Worm (Caenorhabditis elegans) whole organism, young adult: ENCODE results near the gene W04E12.4.

Source experiments
- B0035.1 ChIP-seq: sonication (generic microtip); optimal IDR thresholded peaks from 2 replicates; lab custom pipeline; 2016; ENCODE audit warnings: missing genetic modification characterization, mild to moderate bottlenecking, missing compliant biosample characterization, missing genotype, missing genetic modification reagents
- F23B12.7 ChIP-seq: sonication (generic microtip); optimal IDR thresholded peaks from 2 replicates; lab custom pipeline; 2017; ENCODE audit warnings: missing genetic modification characterization, mild to moderate bottlenecking, missing compliant biosample characterization, antibody characterized with exemption, moderate library complexity; ENCODE audit not compliant: insufficient read depth
- F57C9.4 ChIP-seq: sonication (generic microtip); optimal IDR thresholded peaks from 2 replicates; lab custom pipeline; 2017; ENCODE audit warnings: mild to moderate bottlenecking, missing genetic modification characterization, missing compliant biosample characterization
- K11D2.4 ChIP-seq: fragments of 200-800 bp; sonication (Bioruptor generic); IDR thresholded peaks from 2 replicates; pipeline ENCODE4 v1.3.6; 2022; ENCODE audit warnings: missing genetic modification reagents, missing genetic modification characterization, missing compliant biosample characterization
- T26A5.8 ChIP-seq: sonication (generic microtip); optimal IDR thresholded peaks from 2 replicates; lab custom pipeline; 2016; ENCODE audit warnings: missing genetic modification characterization, missing compliant biosample characterization
- Y56A3A.18 ChIP-seq: fragments of 200-800 bp; sonication (Bioruptor generic); IDR thresholded peaks from 2 replicates; pipeline ENCODE4 v1.3.6; 2022; ENCODE audit warnings: missing genetic modification reagents, missing genetic modification characterization, missing compliant biosample characterization
- athp-1 ChIP-seq: sonication (generic microtip); optimal IDR thresholded peaks from 2 replicates; lab custom pipeline; 2017; ENCODE audit warnings: mild to moderate bottlenecking, missing genetic modification characterization, missing compliant biosample characterization
- attf-5 ChIP-seq: fragments of 200-800 bp; sonication (Bioruptor generic); optimal IDR thresholded peaks from 2 replicates; lab custom pipeline; 2018; ENCODE audit warnings: mild to moderate bottlenecking, missing genetic modification characterization, missing compliant biosample characterization
- ccch-3 ChIP-seq: fragments of 200-800 bp; sonication (Bioruptor generic); optimal IDR thresholded peaks from 2 replicates; lab custom pipeline; 2018; ENCODE audit warnings: mild to moderate bottlenecking, missing genetic modification characterization, missing compliant biosample characterization
- ceh-100 ChIP-seq: fragments of 200-800 bp; sonication (Bioruptor generic); IDR thresholded peaks from 2 replicates; pipeline ENCODE4 v1.3.6; 2022; ENCODE audit warnings: missing genetic modification reagents, missing genetic modification characterization, missing compliant biosample characterization
- ceh-79 ChIP-seq: sonication (generic microtip); optimal IDR thresholded peaks from 2 replicates; lab custom pipeline; 2017; ENCODE audit warnings: mild to moderate bottlenecking, missing genetic modification characterization, missing compliant biosample characterization
- ceh-91 ChIP-seq: fragments of 200-800 bp; sonication (Bioruptor generic); IDR thresholded peaks from 2 replicates; pipeline ENCODE4 v1.3.6; 2022; ENCODE audit warnings: missing genetic modification reagents, missing genetic modification characterization, missing compliant biosample characterization
- chd-7 ChIP-seq: sonication (generic microtip); optimal IDR thresholded peaks from 2 replicates; lab custom pipeline; 2016; ENCODE audit warnings: mild to moderate bottlenecking, missing genetic modification characterization, moderate library complexity, missing compliant biosample characterization
- dox-1 ChIP-seq: fragments of 200-800 bp; sonication (Bioruptor generic); IDR thresholded peaks from 2 replicates; pipeline ENCODE4 v1.3.6; 2022; ENCODE audit warnings: missing genetic modification reagents, missing genetic modification characterization, missing compliant biosample characterization
- efl-1 ChIP-seq: fragments of 150-350 bp; optimal IDR thresholded peaks from 2 replicates; lab custom pipeline; 2014; ENCODE audit warnings: missing biosample characterization, missing genetic modification reagents, missing genetic modification characterization
- egl-18 ChIP-seq: fragments of 200-800 bp; sonication (Bioruptor generic); IDR thresholded peaks from 2 replicates; pipeline ENCODE4 v1.3.6; 2022; ENCODE audit warnings: missing genetic modification reagents, missing genetic modification characterization, missing compliant biosample characterization
- egl-44 ChIP-seq: fragments of 200-800 bp; sonication (Bioruptor generic); IDR thresholded peaks from 2 replicates; pipeline ENCODE4 v1.3.6; 2022; ENCODE audit warnings: missing genetic modification reagents, missing genetic modification characterization, missing compliant biosample characterization
- egrh-3 ChIP-seq: fragments of 200-800 bp; sonication (Bioruptor generic); IDR thresholded peaks from 2 replicates; pipeline ENCODE4 v1.3.6; 2022; ENCODE audit warnings: missing genetic modification reagents, missing genetic modification characterization, missing compliant biosample characterization
- hsf-1 ChIP-seq: fragments of 200-800 bp; sonication (Bioruptor generic); IDR thresholded peaks from 2 replicates; pipeline ENCODE4 v1.3.6; 2022; ENCODE audit warnings: missing genetic modification reagents, missing genetic modification characterization, missing compliant biosample characterization
- lin-35 ChIP-seq, 3 experiments: fragments of 150-350 bp in 2 of 3; sonication (generic microtip) in 1 of 3; optimal IDR thresholded peaks; 2 replicates each; lab custom pipeline; 2014 to 2018; ENCODE audit warnings: missing biosample characterization in 3 of 3, missing genetic modification characterization in 3 of 3, missing genetic modification reagents in 3 of 3
- lsy-27 ChIP-seq: sonication (generic microtip); optimal IDR thresholded peaks from 2 replicates; lab custom pipeline; 2017; ENCODE audit warnings: missing genetic modification characterization, mild to moderate bottlenecking, missing compliant biosample characterization, antibody characterized with exemption, missing genotype, borderline replicate concordance; ENCODE audit not compliant: insufficient read depth
- madf-3 ChIP-seq: fragments of 200-800 bp; sonication (Bioruptor generic); IDR thresholded peaks from 2 replicates; pipeline ENCODE4 v1.3.6; 2022; ENCODE audit warnings: missing genetic modification reagents, missing genetic modification characterization, missing compliant biosample characterization
- madf-8 ChIP-seq: fragments of 200-800 bp; sonication (Bioruptor generic); conservative IDR thresholded peaks from 2 replicates; pipeline ENCODE4 v1.3.6; 2022; ENCODE audit warnings: missing genetic modification reagents, missing genetic modification characterization, missing compliant biosample characterization
- mel-28 ChIP-seq: sonication (generic microtip); optimal IDR thresholded peaks from 2 replicates; lab custom pipeline; 2016; ENCODE audit warnings: borderline replicate concordance, mild to moderate bottlenecking, missing genetic modification characterization, missing compliant biosample characterization
- mxl-1 ChIP-seq: sonication (generic microtip); optimal IDR thresholded peaks from 2 replicates; lab custom pipeline; 2016; ENCODE audit warnings: missing genetic modification characterization, missing compliant biosample characterization
- nhr-80 ChIP-seq: sonication (generic microtip); optimal IDR thresholded peaks from 2 replicates; lab custom pipeline; 2016; ENCODE audit warnings: missing genetic modification characterization, missing compliant biosample characterization
- pbrm-1 ChIP-seq: fragments of 200-800 bp; sonication (Bioruptor generic); IDR thresholded peaks from 2 replicates; pipeline ENCODE4 v1.3.6; 2022; ENCODE audit warnings: missing genetic modification reagents, missing genetic modification characterization, missing compliant biosample characterization
- pha-4 ChIP-seq: fragments of 150-350 bp; sonication (generic microtip); optimal IDR thresholded peaks from 2 replicates; lab custom pipeline; 2014; ENCODE audit warnings: missing biosample characterization, missing genetic modification reagents, missing genetic modification characterization
- snpc-3.4 ChIP-seq: sonication (generic microtip); optimal IDR thresholded peaks from 2 replicates; lab custom pipeline; 2017; ENCODE audit warnings: missing genetic modification characterization, mild to moderate bottlenecking, missing compliant biosample characterization, antibody characterized with exemption, moderate library complexity, missing genotype, missing genetic modification reagents
- sptf-2 ChIP-seq: fragments of 200-800 bp; sonication (Bioruptor generic); optimal IDR thresholded peaks from 2 replicates; lab custom pipeline; 2018; ENCODE audit warnings: mild to moderate bottlenecking, missing genetic modification characterization, missing compliant biosample characterization
- tbp1 ChIP-seq: fragments of 200-800 bp; sonication (Bioruptor generic); optimal IDR thresholded peaks from 2 replicates; lab custom pipeline; 2018; ENCODE audit warnings: mild to moderate bottlenecking, missing genetic modification characterization, missing compliant biosample characterization
- xnd-1 ChIP-seq: sonication (generic microtip); optimal IDR thresholded peaks from 2 replicates; lab custom pipeline; 2016; ENCODE audit warnings: missing genotype, missing genetic modification reagents, missing genetic modification characterization, missing compliant biosample characterization
- zfh-2 ChIP-seq: fragments of 200-800 bp; sonication (Bioruptor generic); conservative IDR thresholded peaks from 2 replicates; pipeline ENCODE4 v1.3.6; 2022; ENCODE audit warnings: missing genetic modification reagents, missing genetic modification characterization, missing compliant biosample characterization

W04E12.4 gene

ce11 chrV:19779220-19779619, 35.8 kb downstream of the W04E12.4 start:
- TF ChIP-seq hsf-1 (peak; percentile 91), chd-7 (tag; lab: Kevin White, UChicago) (no peak)

ce11 chrV:19783829-19784228, 40.4 kb downstream of the W04E12.4 start, which contains the start of gene srt-45:
Gene srt-45 (plus strand): TSS chrV:19784129.
- TF ChIP-seq dox-1 (GFP tag; lab: Robert Waterston, UW) (no peak), lin-35 (GFP tag; optimal IDR thresholded peaks at IDR 0.05; lab: Kevin White, UChicago) (no peak), tbp1 (no peak), ceh-79 (no peak), pbrm-1 (GFP tag; lab: Robert Waterston, UW) (no peak), F23B12.7 (tag; lab: Kevin White, UChicago) (no peak), madf-3 (GFP tag; lab: Robert Waterston, UW) (no peak), egl-18 (GFP tag; lab: Robert Waterston, UW) (no peak), madf-8 (GFP tag; lab: Robert Waterston, UW) (no peak), ccch-3 (GFP tag; lab: Kevin White, UChicago) (no peak), ceh-91 (GFP tag; lab: Robert Waterston, UW) (no peak), K11D2.4 (no peak), athp-1 (tag; lab: Kevin White, UChicago) (no peak), attf-5 (GFP tag; lab: Kevin White, UChicago) (no peak), efl-1 (GFP tag; lab: Kevin White, UChicago) (no peak), B0035.1 (no peak), egl-44 (GFP tag; lab: Robert Waterston, UW) (no peak)

ce11 chrV:19788360-19788759, 45.0 kb downstream of the W04E12.4 start, which contains the start of gene clec-258:
Gene clec-258 (plus strand): TSS chrV:19788440.
- TF ChIP-seq nhr-80 (tag; lab: Kevin White, UChicago), result peak; percentile 56
- TF ChIP-seq ceh-100 (GFP tag; lab: Robert Waterston, UW), result no peak
- TF ChIP-seq sptf-2 (GFP tag; lab: Kevin White, UChicago), result no peak
- no peak for TF ChIP-seq madf-3 (GFP tag; lab: Robert Waterston, UW)
- TF ChIP-seq egl-44 (GFP tag; lab: Robert Waterston, UW), result no peak
- no peak for TF ChIP-seq Y56A3A.18

- no peak for TF ChIP-seq T26A5.8 (tag; lab: Kevin White, UChicago)
- no peak for TF ChIP-seq ceh-100 (GFP tag; lab: Robert Waterston, UW)
- TF ChIP-seq lsy-27 (tag; lab: Kevin White, UChicago), result no peak
- TF ChIP-seq egrh-3 (GFP tag; lab: Robert Waterston, UW), result peak; percentile 30; the same call in 1 of the 2 replicates
- TF ChIP-seq mxl-1, result no peak
- no peak for TF ChIP-seq hsf-1
- TF ChIP-seq mel-28 (tag; lab: Kevin White, UChicago), result no peak
- no peak for TF ChIP-seq F57C9.4 (tag; lab: Kevin White, UChicago)
- TF ChIP-seq pha-4 (tag; lab: Kevin White, UChicago), result no peak
- TF ChIP-seq zfh-2 (GFP tag; lab: Robert Waterston, UW), result peak; percentile 82
Measured at ce11 chrV:19790248-19790647, 46.8 kb downstream of the W04E12.4 start.

- TF ChIP-seq xnd-1 (no peak), madf-3 (GFP tag; lab: Robert Waterston, UW) (no peak), snpc-3.4 (no peak)
Measured at ce11 chrV:19794931-19795330, 51.5 kb downstream of the W04E12.4 start, which contains the start of gene M162.7. Gene M162.7 (minus strand): TSS chrV:19795031.
